Worm (Caenorhabditis elegans) whole organism, late embryonic: ENCODE measurements around the gene nspg-10.

Experiments
- ceh-22 ChIP-seq: sonication (generic microtip); optimal IDR thresholded peaks from 2 replicates; lab custom pipeline; 2017; ENCODE audit warnings: missing biosample characterization, missing genetic modification characterization
- dve-1 ChIP-seq: sonication (generic microtip); optimal IDR thresholded peaks from 2 replicates; lab custom pipeline; 2017; ENCODE audit warnings: antibody characterized with exemption, mild to moderate bottlenecking, missing genetic modification characterization, missing compliant biosample characterization
- ets-4 ChIP-seq: sonication (generic microtip); optimal IDR thresholded peaks from 2 replicates; lab custom pipeline; 2016; ENCODE audit warnings: missing genetic modification characterization, missing compliant biosample characterization
- fkh-10 ChIP-seq: fragments of 150-350 bp; optimal IDR thresholded peaks from 2 replicates; lab custom pipeline; 2014; ENCODE audit warnings: missing biosample characterization, missing genetic modification reagents, missing genetic modification characterization
- madf-2 ChIP-seq: sonication (generic microtip); optimal IDR thresholded peaks from 2 replicates; lab custom pipeline; 2017; ENCODE audit warnings: missing genetic modification characterization, missing compliant biosample characterization
- nfya-1 ChIP-seq: sonication (generic microtip); optimal IDR thresholded peaks from 2 replicates; lab custom pipeline; 2017; ENCODE audit warnings: missing genetic modification characterization, mild to moderate bottlenecking, missing compliant biosample characterization, antibody characterized with exemption, moderate library complexity
- nhr-11 ChIP-seq: fragments of 150-350 bp; optimal IDR thresholded peaks from 2 replicates; lab custom pipeline; 2014; ENCODE audit warnings: missing biosample characterization, missing genetic modification characterization
- pros-1 ChIP-seq: fragments of 150-350 bp; optimal IDR thresholded peaks from 2 replicates; lab custom pipeline; 2014; ENCODE audit warnings: missing biosample characterization, missing genetic modification reagents, missing genetic modification characterization

- TF ChIP-seq nfya-1 (peak; percentile 17), nhr-11 (tag; lab: Kevin White, UChicago) (no peak), pros-1 (no peak), ceh-22 (tag; lab: Kevin White, UChicago) (no peak), dve-1 (tag; lab: Kevin White, UChicago) (no peak), ets-4 (tag; lab: Kevin White, UChicago) (no peak), madf-2 (tag; lab: Kevin White, UChicago) (no peak), fkh-10 (GFP tag; lab: Kevin White, UChicago) (peak; percentile 62)
Observed at ce11 chrIV:4585991-4586390, 19.6 kb upstream of the nspg-10 start.
